Worm (Caenorhabditis elegans): ENCODE measurements around the gene C37E2.3.

The C37E2.3 gene

DNA sequence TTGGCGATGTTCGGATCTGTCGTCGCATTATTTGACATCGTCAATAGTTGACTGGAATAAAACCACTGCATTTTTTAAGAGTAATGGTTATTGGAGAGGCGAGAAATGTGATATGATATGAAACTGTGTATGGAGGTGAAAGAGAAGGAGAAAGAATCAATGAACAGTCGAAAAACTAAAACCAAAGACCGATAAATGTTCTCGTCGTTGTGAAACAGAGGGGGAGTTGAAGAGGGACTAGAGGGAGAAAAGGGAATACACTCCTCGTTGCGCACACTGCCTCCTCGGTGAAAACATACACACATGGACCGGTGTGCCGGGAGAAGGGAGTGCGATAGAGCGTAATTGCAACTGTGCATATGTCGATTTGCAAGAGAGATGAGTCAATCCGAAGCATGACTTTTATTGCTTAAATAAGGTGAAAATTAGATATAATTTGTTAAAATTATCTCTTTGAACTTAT lies 10.7 kb upstream of the C37E2.3 start, which contains the start of gene sym-4:
Gene sym-4 (minus strand): TSS at position 51 of the 463 bp plus-strand sequence.
- TF ChIP-seq ceh-82 (tag; optimal IDR thresholded peaks at IDR 0.05) (peak; percentile 32), ztf-1 (GFP tag; conservative IDR thresholded peaks at IDR 0.05) (no peak), nhr-23 (tag; optimal IDR thresholded peaks at IDR 0.05) (no peak), ZK546.5 (tag; optimal IDR thresholded peaks at IDR 0.05) (no peak), skn-1 (tag; optimal IDR thresholded peaks at IDR 0.05) (peak; percentile 8), ceh-16 (tag; optimal IDR thresholded peaks at IDR 0.05) (no peak), unc-62 (GFP tag; optimal IDR thresholded peaks at IDR 0.05) (no peak), peb-1 (tag; optimal IDR thresholded peaks at IDR 0.05) (peak; percentile 12), ztf-4 (tag; optimal IDR thresholded peaks at IDR 0.05) (peak; percentile 84), lin-11 (tag; optimal IDR thresholded peaks at IDR 0.05) (peak; percentile 74), nhr-11 (tag; optimal IDR thresholded peaks at IDR 0.05) (peak; percentile 51), snpc-4 (tag; optimal IDR thresholded peaks at IDR 0.05) (peak; percentile 78), aly-2 (tag; optimal IDR thresholded peaks at IDR 0.05) (no peak), C34F6.9 (tag; optimal IDR thresholded peaks at IDR 0.05) (peak; percentile 98), lin-13 (GFP tag; optimal IDR thresholded peaks at IDR 0.05) (peak; percentile 92), R02D3.7 (tag; optimal IDR thresholded peaks at IDR 0.05) (no peak), nhr-21 (tag; optimal IDR thresholded peaks at IDR 0.05) (peak; percentile 94), ztf-11 (tag; optimal IDR thresholded peaks at IDR 0.05) (no peak), unc-55 (GFP tag; optimal IDR thresholded peaks at IDR 0.05) (peak; percentile 96), sma-3 (GFP tag; optimal IDR thresholded peaks at IDR 0.05) (peak; percentile 96), unc-39 (tag; optimal IDR thresholded peaks at IDR 0.05) (no peak), mab-5 (tag; optimal IDR thresholded peaks at IDR 0.05) (peak; percentile 81), nhr-25 (tag; optimal IDR thresholded peaks at IDR 0.05) (peak; percentile 91), sma-9 (GFP tag; optimal IDR thresholded peaks at IDR 0.05) (peak; percentile 93), sma-9 (tag; optimal IDR thresholded peaks at IDR 0.05) (no peak), lin-39 (tag; optimal IDR thresholded peaks at IDR 0.05) (no peak), sem-4 (tag; optimal IDR thresholded peaks at IDR 0.05) (peak; percentile 87), F13H6.1 (tag; optimal IDR thresholded peaks at IDR 0.05) (peak; percentile 90), nhr-77 (tag; optimal IDR thresholded peaks at IDR 0.05) (peak; percentile 34), nhr-237 (tag; optimal IDR thresholded peaks at IDR 0.05) (peak; percentile 34), nhr-12 (tag; optimal IDR thresholded peaks at IDR 0.05) (no peak), crh-2 (tag; optimal IDR thresholded peaks at IDR 0.05) (peak; percentile 96), alr-1 (tag; optimal IDR thresholded peaks at IDR 0.05) (no peak), mbf-1 (tag; optimal IDR thresholded peaks at IDR 0.05) (no peak), nhr-6 (tag; optimal IDR thresholded peaks at IDR 0.05) (peak; percentile 76), elt-1 (tag; optimal IDR thresholded peaks at IDR 0.05) (no peak), egl-27 (tag; optimal IDR thresholded peaks at IDR 0.05) (peak; percentile 83), mdl-1 (tag; optimal IDR thresholded peaks at IDR 0.05) (peak; percentile 55 to 88), nhr-10 (tag; optimal IDR thresholded peaks at IDR 0.05) (peak; percentile 22), Y55F3AM.14 (GFP tag; optimal IDR thresholded peaks at IDR 0.05) (peak; percentile 5), gmeb-1 (tag; optimal IDR thresholded peaks at IDR 0.05) (peak; percentile 81), blmp-1 (tag; optimal IDR thresholded peaks at IDR 0.05; ENCODE audit: insufficient read depth) (peak; percentile 80), nhr-129 (tag; optimal IDR thresholded peaks at IDR 0.05) (peak; percentile 97), lsy-2 (tag; optimal IDR thresholded peaks at IDR 0.05) (peak; percentile 35 to 90), elt-3 (tag; optimal IDR thresholded peaks at IDR 0.05) (no peak), fos-1 (tag; optimal IDR thresholded peaks at IDR 0.05) (peak; percentile 99), ama-1 (optimal IDR thresholded peaks at IDR 0.05) (peak; percentile 30), dmd-4 (tag; optimal IDR thresholded peaks at IDR 0.05) (no peak), zag-1 (tag; optimal IDR thresholded peaks at IDR 0.05) (peak; percentile 92)

Data from whole organism, L2 larva.